Fruit fly (Drosophila melanogaster) Kc167 (cell line): ENCODE measurements around the gene Eo.

ENCODE experiments used
- Myc ChIP-seq: fragments of >200 bp; optimal IDR thresholded peaks from 2 replicates; lab custom pipeline; 2017; ENCODE audit warnings: missing external identifiers
- Sin3A ChIP-seq: fragments of >200 bp; optimal IDR thresholded peaks from 2 replicates; lab custom pipeline; 2018; ENCODE audit warnings: missing external identifiers
- h ChIP-seq: fragments of >200 bp; optimal IDR thresholded peaks from 3 replicates; lab custom pipeline; 2018; ENCODE audit warnings: missing external identifiers
- insv ChIP-seq: fragments of >200 bp; optimal IDR thresholded peaks from 3 replicates; lab custom pipeline; 2018; ENCODE audit warnings: missing external identifiers
- psq ChIP-seq: fragments of >200 bp; optimal IDR thresholded peaks from 2 replicates; lab custom pipeline; 2017; ENCODE audit warnings: missing external identifiers
- ttk ChIP-seq: sonication (Bioruptor generic); optimal IDR thresholded peaks from 2 replicates; lab custom pipeline; 2017; ENCODE audit warnings: missing external identifiers

The Eo gene

dm6 chrX:14946522-14946921, 27.9 kb upstream of the Eo start:
- TF ChIP-seq h: no peak
- no peak for TF ChIP-seq ttk (lab: Kevin White, UChicago)
- TF ChIP-seq psq: no peak
- TF ChIP-seq Myc: no peak
- TF ChIP-seq Sin3A (lab: Kevin White, UChicago): no peak
- TF ChIP-seq insv (lab: Kevin White, UChicago): no peak

dm6 chrX:14936250-14936649, 17.6 kb upstream of the Eo start:
- TF ChIP-seq psq (no peak), insv (lab: Kevin White, UChicago) (no peak), ttk (lab: Kevin White, UChicago) (no peak), Sin3A (lab: Kevin White, UChicago) (no peak), h (no peak), Myc (no peak)

- TF ChIP-seq psq (no peak), insv (lab: Kevin White, UChicago) (no peak), ttk (lab: Kevin White, UChicago) (no peak), h (no peak), Sin3A (lab: Kevin White, UChicago) (no peak), Myc (no peak)
Measured at dm6 chrX:14931296-14931695, 12.7 kb upstream of the Eo start.

dm6 chrX:14929813-14930212, 11.2 kb upstream of the Eo start:
- TF ChIP-seq Sin3A (lab: Kevin White, UChicago) (no peak), Myc (no peak), psq (no peak), insv (lab: Kevin White, UChicago) (no peak), h (no peak), ttk (lab: Kevin White, UChicago) (no peak)

dm6 chrX:14928844-14929243, 10.2 kb upstream of the Eo start, which contains the start of gene CG32591:
Gene CG32591 (minus strand): TSS chrX:14928944.
- TF ChIP-seq psq (no peak), insv (lab: Kevin White, UChicago) (no peak), h (no peak), Sin3A (lab: Kevin White, UChicago) (no peak), Myc (no peak), ttk (lab: Kevin White, UChicago) (no peak)

dm6 chrX:14923277-14924019, 4.8 kb upstream of the Eo start, which contains the start of gene CG9503:
Gene CG9503 (minus strand): TSS chrX:14923493.
- no peak for TF ChIP-seq Myc
- TF ChIP-seq ttk (lab: Kevin White, UChicago): no peak
- no peak for TF ChIP-seq Sin3A (lab: Kevin White, UChicago)
- no peak for TF ChIP-seq h
- TF ChIP-seq psq: no peak
- no peak for TF ChIP-seq insv (lab: Kevin White, UChicago)

dm6 chrX:14922396-14923276, 4.0 kb upstream of the Eo start:
- TF ChIP-seq ttk (lab: Kevin White, UChicago) (no peak), psq (no peak), h (no peak), Sin3A (lab: Kevin White, UChicago) (no peak), Myc (no peak), insv (lab: Kevin White, UChicago) (no peak)

- no peak for TF ChIP-seq Sin3A (lab: Kevin White, UChicago)
- no peak for TF ChIP-seq psq
- TF ChIP-seq h: no peak
- no peak for TF ChIP-seq Myc
- no peak for TF ChIP-seq ttk (lab: Kevin White, UChicago)
- TF ChIP-seq insv (lab: Kevin White, UChicago): no peak
Measured at dm6 chrX:14913706-14914303, 4.8 kb downstream of the Eo start, which contains the start of gene CG12398. Gene CG12398 (minus strand): TSS chrX:14913812.

- no peak for TF ChIP-seq Myc
- peak; percentile 84 for TF ChIP-seq h
- TF ChIP-seq insv (lab: Kevin White, UChicago): no peak
- no peak for TF ChIP-seq psq
Measured at dm6 chrX:14910464-14911349, 7.9 kb downstream of the Eo start, which contains the start of gene CG14406. Gene CG14406 (minus strand): TSS chrX:14910845.

dm6 chrX:14909658-14910378, 8.8 kb downstream of the Eo start, which contains the start of gene fiz:
Gene fiz (minus strand): TSS chrX:14909708.
- no peak for TF ChIP-seq h
- no peak for TF ChIP-seq psq
- no peak for TF ChIP-seq Myc
- no peak for TF ChIP-seq Sin3A (lab: Kevin White, UChicago)
- TF ChIP-seq insv (lab: Kevin White, UChicago): no peak
- no peak for TF ChIP-seq ttk (lab: Kevin White, UChicago)

- TF ChIP-seq ttk (lab: Kevin White, UChicago): no peak
- TF ChIP-seq insv (lab: Kevin White, UChicago): no peak
Measured at dm6 chrX:14909051-14909450, 9.5 kb downstream of the Eo start.
